Worm (Caenorhabditis elegans): Measurements from ENCODE around the gene pid-1.

The pid-1 gene

DNA sequence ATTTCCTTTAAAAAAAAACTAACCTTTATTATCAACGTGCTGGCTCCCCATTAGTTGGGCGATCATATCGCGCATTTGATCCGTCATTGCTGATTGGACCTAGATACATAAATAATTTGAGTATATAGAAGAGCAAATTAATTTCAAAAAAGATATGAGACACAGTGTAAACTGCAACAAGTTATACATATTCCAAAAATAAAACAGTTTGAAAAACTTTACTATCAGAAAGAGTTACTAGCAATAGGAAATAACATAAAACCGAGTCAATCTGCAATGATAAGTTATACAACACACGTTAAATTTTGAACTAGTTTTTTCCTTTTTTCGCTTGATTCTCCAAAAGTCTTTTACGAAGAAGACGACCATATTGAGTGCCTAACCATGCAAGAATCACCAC is 17.0 kb upstream of the pid-1 start, which contains the start of gene luc-7L:
Gene luc-7L, minus strand, starts transcription at position 101 of the 400 bp plus-strand sequence.
- TF ChIP-seq sptf-1 (tag; optimal IDR thresholded peaks at IDR 0.05) (no peak), bed-3 (GFP tag; optimal IDR thresholded peaks at IDR 0.05) (no peak), nhr-12 (tag; optimal IDR thresholded peaks at IDR 0.05) (no peak), mab-5 (tag; optimal IDR thresholded peaks at IDR 0.05) (no peak), sem-2 (GFP tag; optimal IDR thresholded peaks at IDR 0.05) (no peak), ham-2 (GFP tag; optimal IDR thresholded peaks at IDR 0.05) (no peak), mls-2 (tag; optimal IDR thresholded peaks at IDR 0.05) (no peak), blmp-1 (tag; optimal IDR thresholded peaks at IDR 0.05) (no peak), elt-1 (tag; optimal IDR thresholded peaks at IDR 0.05; ENCODE audit: borderline replicate concordance, insufficient read depth) (no peak)

DNA sequence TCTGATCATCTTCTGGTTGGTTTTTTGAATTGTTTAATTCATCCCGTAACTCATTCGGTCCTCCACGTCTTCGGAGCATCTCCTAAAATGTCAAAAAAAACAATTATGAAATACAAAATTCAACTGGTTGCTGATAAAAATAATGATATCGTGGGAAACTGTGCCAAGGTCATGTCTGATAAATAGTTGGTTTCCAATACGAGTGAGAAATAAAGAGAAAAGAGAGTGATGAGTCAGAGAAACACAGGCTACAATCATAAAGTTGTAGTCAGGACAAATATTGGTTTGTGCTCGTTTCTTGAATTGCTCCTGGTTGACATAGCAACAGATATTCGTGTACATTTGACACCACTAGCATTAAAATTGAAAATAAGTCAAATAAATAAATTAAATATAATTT is 14.8 kb upstream of the pid-1 start, which contains the start of gene B0495.7:
Gene B0495.7, minus strand, starts transcription at position 82 of the 400 bp plus-strand sequence.
- no peak for TF ChIP-seq cnd-1 (tag; optimal IDR thresholded peaks at IDR 0.05)

DNA sequence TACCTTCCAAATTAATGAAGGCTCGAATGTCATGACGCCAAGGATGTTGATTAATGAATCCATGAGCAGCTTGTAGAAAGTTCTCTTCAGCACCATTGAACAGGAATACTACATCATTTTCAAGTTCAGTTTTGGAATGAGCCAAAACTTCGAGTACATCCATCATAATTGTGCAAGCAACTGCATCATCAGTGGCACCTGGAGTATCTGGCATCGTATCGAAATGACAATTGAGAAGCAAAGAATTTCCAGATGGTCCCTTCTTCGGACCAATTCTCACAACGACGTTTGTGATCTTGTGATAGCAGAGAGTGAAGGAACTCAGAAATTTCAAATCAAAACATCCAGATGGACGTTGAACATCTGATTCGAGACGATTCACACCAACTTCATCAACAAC is 14.0 kb upstream of the pid-1 start:
- no peak for TF ChIP-seq M03D4.4 (tag; optimal IDR thresholded peaks at IDR 0.05)
- no peak for TF ChIP-seq lin-13 (tag; optimal IDR thresholded peaks at IDR 0.05)
- TF ChIP-seq hlh-1 (tag; optimal IDR thresholded peaks at IDR 0.05), result no peak
- TF ChIP-seq blmp-1 (tag; optimal IDR thresholded peaks at IDR 0.05), result no peak
- no peak for TF ChIP-seq nhr-2 (tag; optimal IDR thresholded peaks at IDR 0.05)
- TF ChIP-seq drap-1 (GFP tag; optimal IDR thresholded peaks at IDR 0.05), result no peak
- no peak for TF ChIP-seq snpc-4 (tag; optimal IDR thresholded peaks at IDR 0.05)
- TF ChIP-seq mep-1 (tag; optimal IDR thresholded peaks at IDR 0.05), result no peak
- TF ChIP-seq unc-120 (tag; optimal IDR thresholded peaks at IDR 0.05; ENCODE audit: poor library complexity, severe bottlenecking), result no peak
- TF ChIP-seq zip-8 (tag; optimal IDR thresholded peaks at IDR 0.05), result no peak
- TF ChIP-seq bed-3 (GFP tag; optimal IDR thresholded peaks at IDR 0.05), result no peak
- no peak for TF ChIP-seq ceh-83 (GFP tag; optimal IDR thresholded peaks at IDR 0.05)
- no peak for TF ChIP-seq lin-32 (GFP tag; optimal IDR thresholded peaks at IDR 0.05)

DNA sequence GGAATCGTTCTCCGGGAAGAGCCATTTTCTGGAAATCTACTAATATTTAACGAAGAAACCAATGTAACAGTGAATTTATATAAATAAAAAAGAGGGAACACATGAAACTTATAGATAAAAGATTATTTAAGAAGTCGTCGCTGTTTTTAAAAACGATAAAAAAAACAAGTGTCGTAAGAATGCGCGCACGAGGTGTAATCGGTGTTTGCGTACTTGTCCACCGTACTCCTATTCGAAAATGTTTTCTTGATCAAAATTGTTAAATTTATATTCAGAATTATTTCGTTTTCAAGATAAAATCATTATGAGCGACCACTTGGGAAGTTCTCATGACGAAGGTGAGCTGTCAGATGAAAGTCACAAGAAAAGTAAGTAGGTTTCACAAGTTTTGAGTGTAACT is 8.7 kb upstream of the pid-1 start, which contains the start of the genes moa-2 and cdk-11.1:
Gene moa-2, minus strand, starts transcription at position 25 of the 400 bp plus-strand sequence.
Gene cdk-11.1, plus strand, starts transcription at position 227 of the 400 bp plus-strand sequence.
- TF ChIP-seq lsy-2 (tag; optimal IDR thresholded peaks at IDR 0.05), result peak; percentile 94
- TF ChIP-seq ceh-83 (GFP tag; optimal IDR thresholded peaks at IDR 0.05), result no peak
- TF ChIP-seq ceh-43 (GFP tag; optimal IDR thresholded peaks at IDR 0.05), result no peak
- no peak for TF ChIP-seq ces-1 (GFP tag; optimal IDR thresholded peaks at IDR 0.05)
- no peak for TF ChIP-seq lin-13 (tag; optimal IDR thresholded peaks at IDR 0.05)
- no peak for TF ChIP-seq ztf-11 (tag; optimal IDR thresholded peaks at IDR 0.05)
- no peak for TF ChIP-seq flh-1 (GFP tag; optimal IDR thresholded peaks at IDR 0.05)
- no peak for TF ChIP-seq unc-39 (tag; optimal IDR thresholded peaks at IDR 0.05)
- no peak for TF ChIP-seq sem-2 (GFP tag; optimal IDR thresholded peaks at IDR 0.05)
- TF ChIP-seq hlh-1 (tag; optimal IDR thresholded peaks at IDR 0.05), result no peak
- no peak for TF ChIP-seq nhr-28 (tag; optimal IDR thresholded peaks at IDR 0.05)
- TF ChIP-seq ceh-39 (tag; optimal IDR thresholded peaks at IDR 0.05), result no peak
- TF ChIP-seq M03D4.4 (tag; optimal IDR thresholded peaks at IDR 0.05), result no peak
- TF ChIP-seq mep-1 (tag; optimal IDR thresholded peaks at IDR 0.05), result peak; percentile 12
- peak; percentile 5 for TF ChIP-seq pha-4 (tag; optimal IDR thresholded peaks at IDR 0.05)
- no peak for TF ChIP-seq snpc-4 (tag; optimal IDR thresholded peaks at IDR 0.05)
- TF ChIP-seq tbx-8 (GFP tag; optimal IDR thresholded peaks at IDR 0.05), result no peak
- no peak for TF ChIP-seq sptf-1 (tag; optimal IDR thresholded peaks at IDR 0.05)
- TF ChIP-seq nhr-237 (tag; optimal IDR thresholded peaks at IDR 0.05), result no peak
- no peak for TF ChIP-seq mls-2 (tag; optimal IDR thresholded peaks at IDR 0.05)

DNA sequence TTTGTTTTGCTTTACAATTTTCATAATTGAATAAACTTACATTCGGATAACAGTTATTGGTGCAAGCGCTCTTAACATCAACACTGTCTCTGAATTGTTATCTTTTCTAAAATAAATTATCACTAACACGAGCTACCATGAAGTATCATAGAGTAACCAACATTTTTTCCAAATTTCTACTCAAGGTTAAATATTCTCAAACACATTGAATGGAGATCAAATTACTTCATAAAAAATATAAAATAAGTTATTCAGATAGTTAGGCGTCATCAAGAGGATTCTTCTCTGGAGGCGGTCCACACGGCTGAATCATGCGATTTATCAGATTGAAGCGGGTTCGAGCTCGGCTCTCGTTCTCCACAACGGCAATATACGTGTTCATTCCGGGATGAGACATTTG is 8.1 kb upstream of the pid-1 start, which contains the start of gene B0495.5:
Gene B0495.5, minus strand, starts transcription at position 101 of the 400 bp plus-strand sequence.
- TF ChIP-seq ceh-43 (GFP tag; optimal IDR thresholded peaks at IDR 0.05) (no peak), bed-3 (GFP tag; optimal IDR thresholded peaks at IDR 0.05) (no peak), pha-4 (tag; optimal IDR thresholded peaks at IDR 0.05) (no peak), lin-13 (tag; optimal IDR thresholded peaks at IDR 0.05) (no peak), unc-62 (GFP tag; optimal IDR thresholded peaks at IDR 0.05) (no peak), mep-1 (tag; optimal IDR thresholded peaks at IDR 0.05) (no peak), drap-1 (GFP tag; optimal IDR thresholded peaks at IDR 0.05) (no peak), nhr-237 (tag; optimal IDR thresholded peaks at IDR 0.05) (no peak), sem-2 (GFP tag; optimal IDR thresholded peaks at IDR 0.05) (no peak), ztf-11 (tag; optimal IDR thresholded peaks at IDR 0.05) (no peak), zip-8 (tag; optimal IDR thresholded peaks at IDR 0.05) (no peak), nhr-28 (tag; optimal IDR thresholded peaks at IDR 0.05) (no peak), ces-1 (GFP tag; optimal IDR thresholded peaks at IDR 0.05) (no peak), blmp-1 (tag; optimal IDR thresholded peaks at IDR 0.05) (no peak), mls-2 (tag; optimal IDR thresholded peaks at IDR 0.05) (no peak), cnd-1 (tag; optimal IDR thresholded peaks at IDR 0.05) (no peak)
